Fruit fly (Drosophila melanogaster): Measurements from ENCODE around the gene aop.
A peak's percentile ranks its signal among the peaks of the same experiment; 100 is the strongest.

- no peak for TF ChIP-seq Hr83 (GFP tag; optimal IDR thresholded peaks at IDR 0.05; ENCODE audit: poor library complexity, severe bottlenecking)
- no peak for TF ChIP-seq dl (GFP tag; optimal IDR thresholded peaks at IDR 0.05; ENCODE audit: insufficient read depth in 1 of 2, partially characterized antibody in 2 of 2)
- peak; percentile 75 for TF ChIP-seq fru (GFP tag; optimal IDR thresholded peaks at IDR 0.05)
- no peak for TF ChIP-seq tai (GFP tag; optimal IDR thresholded peaks at IDR 0.05)
- no peak for TF ChIP-seq Abd-B (GFP tag; optimal IDR thresholded peaks at IDR 0.05)
- TF ChIP-seq psq (GFP tag; optimal IDR thresholded peaks at IDR 0.05): peak; percentile 64
Measured at dm6 chr2L:2180120-2180539, 1.6 kb upstream of the aop start.
